Worm (Caenorhabditis elegans) whole organism, late embryonic: Measurements from ENCODE around the gene F22E5.12.

Experiments
- ceh-9 ChIP-seq: sonication (generic microtip); optimal IDR thresholded peaks from 2 replicates; lab custom pipeline; 2016; ENCODE audit warnings: mild to moderate bottlenecking, missing genetic modification characterization, inconsistent platforms, missing compliant biosample characterization
- elt-2 ChIP-seq: sonication (generic microtip); optimal IDR thresholded peaks from 2 replicates; lab custom pipeline; 2016; ENCODE audit warnings: missing genetic modification reagents, missing genetic modification characterization, missing compliant biosample characterization
- elt-4 ChIP-seq: sonication (generic microtip); optimal IDR thresholded peaks from 2 replicates; lab custom pipeline; 2016; ENCODE audit warnings: missing genetic modification characterization, missing compliant biosample characterization
- fkh-10 ChIP-seq: fragments of 150-350 bp; optimal IDR thresholded peaks from 2 replicates; lab custom pipeline; 2014; ENCODE audit warnings: missing biosample characterization, missing genetic modification reagents, missing genetic modification characterization

DNA sequence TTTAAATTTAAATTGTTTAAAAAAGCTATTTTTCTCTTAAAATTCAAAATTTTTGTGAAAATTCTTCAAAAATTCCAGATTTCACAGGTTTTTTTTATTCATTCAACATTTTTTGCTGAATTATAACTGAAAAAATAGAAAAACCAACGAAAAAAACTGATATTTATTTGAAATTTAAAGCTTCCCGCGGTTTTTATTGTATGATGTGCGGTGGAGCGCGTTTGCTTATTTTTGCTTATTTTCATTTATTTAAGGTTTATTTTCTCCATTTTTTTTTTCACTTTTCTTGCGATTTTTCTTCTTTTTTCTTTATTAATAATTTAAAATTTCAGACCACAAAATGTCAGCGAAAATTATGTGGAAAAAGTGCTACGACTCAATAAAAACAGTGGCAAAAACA, 8.6 kb downstream of the F22E5.12 start, which contains the start of gene F22E5.9:
- TF ChIP-seq fkh-10 (GFP tag; lab: Kevin White, UChicago) = no peak
- TF ChIP-seq ceh-9 (tag; lab: Kevin White, UChicago) = no peak
- no peak for TF ChIP-seq elt-4 (tag; lab: Kevin White, UChicago)
- TF ChIP-seq elt-2 (tag; lab: Kevin White, UChicago) = no peak
